Fruit fly (Drosophila melanogaster) whole organism, embryonic: ENCODE measurements around the gene CG43218.

Experiments
- Asciz ChIP-seq: fragments of 200-800 bp; sonication (Bioruptor generic); optimal IDR thresholded peaks from 2 replicates; lab custom pipeline; 2017; ENCODE audit warnings: missing biosample characterization, mild to moderate bottlenecking, missing genetic modification characterization, missing genetic modification reagents
- Atf-2 ChIP-seq: fragments of 200-800 bp; sonication (Bioruptor generic); optimal IDR thresholded peaks from 2 replicates; lab custom pipeline; 2016; ENCODE audit warnings: missing biosample characterization, missing genetic modification characterization
- Bgb ChIP-seq: fragments of 200-800 bp; sonication (Bioruptor generic); IDR thresholded peaks from 2 replicates; pipeline ENCODE4 v1.3.6; 2022; ENCODE audit warnings: missing biosample characterization, missing genetic modification characterization; ENCODE audit not compliant: partially characterized antibody
- CG11398 ChIP-seq: fragments of 200-800 bp; sonication (Bioruptor generic); optimal IDR thresholded peaks from 2 replicates; lab custom pipeline; 2016; ENCODE audit warnings: missing biosample characterization, missing genetic modification characterization
- CG11504 ChIP-seq: fragments of 200-800 bp; sonication (Bioruptor generic); optimal IDR thresholded peaks from 3 replicates; lab custom pipeline; 2019; ENCODE audit warnings: missing biosample characterization, mild to moderate bottlenecking, missing genetic modification characterization, moderate library complexity
- CG13287 ChIP-seq: fragments of 200-800 bp; sonication (Bioruptor generic); IDR thresholded peaks from 2 replicates; pipeline ENCODE4 v1.3.6; 2022; ENCODE audit warnings: missing biosample characterization, missing genetic modification characterization; ENCODE audit not compliant: partially characterized antibody
- CG15269 ChIP-seq: fragments of 200-800 bp; sonication (Bioruptor generic); optimal IDR thresholded peaks from 2 replicates; lab custom pipeline; 2018; ENCODE audit warnings: missing biosample characterization, mild to moderate bottlenecking, missing genetic modification characterization, moderate library complexity
- CG15479 ChIP-seq: fragments of 200-800 bp; sonication (Bioruptor generic); optimal IDR thresholded peaks from 3 replicates; lab custom pipeline; 2019; ENCODE audit warnings: missing biosample characterization, mild to moderate bottlenecking, missing genetic modification characterization, moderate library complexity
- CG1602 ChIP-seq: fragments of 200-800 bp; sonication (Bioruptor generic); optimal IDR thresholded peaks from 3 replicates; lab custom pipeline; 2016; ENCODE audit warnings: missing biosample characterization, missing genetic modification characterization
- CG1603 ChIP-seq: fragments of 200-800 bp; sonication (Bioruptor generic); optimal IDR thresholded peaks from 2 replicates; lab custom pipeline; 2019; ENCODE audit warnings: missing biosample characterization, mild to moderate bottlenecking, missing genetic modification characterization, moderate library complexity
- CG17385 ChIP-seq: fragments of 200-800 bp; sonication (Bioruptor generic); optimal IDR thresholded peaks from 3 replicates; lab custom pipeline; 2018; ENCODE audit warnings: missing biosample characterization, mild to moderate bottlenecking, missing genetic modification characterization
- CG17568 ChIP-seq: fragments of 200-800 bp; sonication (Bioruptor generic); optimal IDR thresholded peaks from 2 replicates; lab custom pipeline; 2018; ENCODE audit warnings: missing biosample characterization, mild to moderate bottlenecking, missing genetic modification characterization, moderate library complexity
- CG2199 ChIP-seq: fragments of 200-800 bp; sonication (Bioruptor generic); IDR thresholded peaks from 3 replicates; pipeline ENCODE4 v1.3.6; 2022; ENCODE audit warnings: missing biosample characterization, missing genetic modification characterization
- CG4360 ChIP-seq: fragments of 200-800 bp; sonication (Bioruptor generic); IDR thresholded peaks from 2 replicates; pipeline ENCODE4 v1.3.6; 2022; ENCODE audit warnings: missing biosample characterization, missing genetic modification characterization
- CG4854 ChIP-seq: fragments of 200-800 bp; sonication (Bioruptor generic); optimal IDR thresholded peaks from 2 replicates; lab custom pipeline; 2016; ENCODE audit warnings: missing biosample characterization, missing genetic modification characterization, inconsistent platforms
- CG6765 ChIP-seq: fragments of 200-800 bp; sonication (Bioruptor generic); optimal IDR thresholded peaks from 3 replicates; lab custom pipeline; 2017; ENCODE audit warnings: missing biosample characterization, mild to moderate bottlenecking, missing genetic modification characterization
- CG7271 ChIP-seq: fragments of 200-800 bp; sonication (Bioruptor generic); optimal IDR thresholded peaks from 2 replicates; lab custom pipeline; 2018; ENCODE audit warnings: missing biosample characterization, mild to moderate bottlenecking, missing genetic modification characterization, moderate library complexity
- CG9609 ChIP-seq: fragments of 200-800 bp; sonication (Bioruptor generic); optimal IDR thresholded peaks from 3 replicates; lab custom pipeline; 2016; ENCODE audit warnings: missing biosample characterization, missing genetic modification characterization
- CTCF ChIP-seq: fragments of 200-800 bp; sonication (Bioruptor generic); optimal IDR thresholded peaks from 2 replicates; lab custom pipeline; 2017; ENCODE audit warnings: missing biosample characterization, mild to moderate bottlenecking, missing genetic modification characterization, moderate library complexity
- Camta ChIP-seq: fragments of 200-800 bp; sonication (Bioruptor generic); optimal IDR thresholded peaks from 2 replicates; lab custom pipeline; 2016; ENCODE audit warnings: missing biosample characterization, missing genetic modification characterization
- CoRest ChIP-seq: fragments of 200-800 bp; sonication (Bioruptor generic); optimal IDR thresholded peaks from 3 replicates; lab custom pipeline; 2018; ENCODE audit warnings: missing biosample characterization, mild to moderate bottlenecking, missing genetic modification characterization, moderate library complexity
- D19B ChIP-seq: fragments of 200-800 bp; sonication (Bioruptor generic); optimal IDR thresholded peaks from 2 replicates; lab custom pipeline; 2017; ENCODE audit warnings: missing biosample characterization, mild to moderate bottlenecking, missing genetic modification characterization
- Dbx ChIP-seq: fragments of 200-800 bp; sonication (Bioruptor generic); IDR thresholded peaks from 3 replicates; pipeline ENCODE4 v1.3.6; 2022; ENCODE audit warnings: missing biosample characterization, missing genetic modification characterization
- HmgZ ChIP-seq: fragments of 200-800 bp; sonication (Bioruptor generic); optimal IDR thresholded peaks from 2 replicates; lab custom pipeline; 2018; ENCODE audit warnings: missing biosample characterization, mild to moderate bottlenecking, missing genetic modification characterization
- Hr78 ChIP-seq, 2 experiments: fragments of 200-800 bp in 1 of 2; fragments of >200 bp in 1 of 2; sonication (Bioruptor generic) in 1 of 2; optimal IDR thresholded peaks; 2 replicates each; lab custom pipeline; 2017 to 2019; ENCODE audit warnings: missing biosample characterization in 2 of 2, missing genetic modification characterization in 2 of 2, mild to moderate bottlenecking in 1 of 2, moderate library complexity in 1 of 2
- Mad ChIP-seq: fragments of 200-800 bp; sonication (Bioruptor generic); optimal IDR thresholded peaks from 2 replicates; lab custom pipeline; 2016; ENCODE audit warnings: missing biosample characterization, missing genetic modification characterization
- Med ChIP-seq: fragments of 200-800 bp; sonication (Bioruptor generic); peaks from one replicate; lab custom pipeline; 2016; ENCODE audit warnings: missing biosample characterization, missing genetic modification characterization, mild to moderate bottlenecking, inconsistent platforms, moderate library complexity
- Mrtf ChIP-seq: fragments of 200-800 bp; sonication (Bioruptor generic); IDR thresholded peaks from 3 replicates; pipeline ENCODE4 v1.3.6; 2022; ENCODE audit warnings: missing biosample characterization, missing genetic modification characterization
- Oaz ChIP-seq: fragments of 200-800 bp; sonication (Bioruptor generic); IDR thresholded peaks from 2 replicates; pipeline ENCODE4 v1.3.6; 2022; ENCODE audit warnings: missing biosample characterization, missing genetic modification characterization
- Stat92E ChIP-seq, 3 experiments: fragments of >200 bp in 2 of 3; fragments of 200-800 bp in 1 of 3; sonication (Bioruptor generic) in 1 of 3; optimal IDR thresholded peaks; 2 replicates each; lab custom pipeline; 2017 to 2019; ENCODE audit warnings: missing biosample characterization in 3 of 3, missing genetic modification characterization in 3 of 3, mild to moderate bottlenecking in 1 of 3, moderate library complexity in 1 of 3
- amos ChIP-seq: fragments of 200-800 bp; sonication (Bioruptor generic); IDR thresholded peaks from 2 replicates; pipeline ENCODE4 v1.3.6; 2022; ENCODE audit warnings: missing biosample characterization, missing genetic modification characterization; ENCODE audit not compliant: partially characterized antibody
- aop ChIP-seq: fragments of 200-800 bp; sonication (Bioruptor generic); IDR thresholded peaks from 2 replicates; pipeline ENCODE4 v1.3.6; 2022; ENCODE audit warnings: missing biosample characterization, missing genetic modification characterization
- bcd ChIP-seq: fragments of 200-800 bp; sonication (Bioruptor generic); optimal IDR thresholded peaks from 2 replicates; lab custom pipeline; 2017; ENCODE audit warnings: missing biosample characterization, mild to moderate bottlenecking, missing genetic modification characterization
- ems ChIP-seq: fragments of 200-800 bp; sonication (Bioruptor generic); optimal IDR thresholded peaks from 3 replicates; lab custom pipeline; 2016; ENCODE audit warnings: missing biosample characterization, missing genetic modification characterization
- exex ChIP-seq: fragments of 200-800 bp; sonication (Bioruptor generic); optimal IDR thresholded peaks from 4 replicates; lab custom pipeline; 2018; ENCODE audit warnings: missing biosample characterization, mild to moderate bottlenecking, missing genetic modification characterization, moderate library complexity
- fd96Cb ChIP-seq: fragments of 200-800 bp; sonication (Bioruptor generic); optimal IDR thresholded peaks from 2 replicates; lab custom pipeline; 2018; ENCODE audit warnings: missing biosample characterization, mild to moderate bottlenecking, missing genetic modification characterization, moderate library complexity
- fru ChIP-seq: fragments of >200 bp; optimal IDR thresholded peaks from 2 replicates; lab custom pipeline; 2017
- grn ChIP-seq: fragments of 200-800 bp; sonication (Bioruptor generic); optimal IDR thresholded peaks from 3 replicates; lab custom pipeline; 2017; ENCODE audit warnings: missing biosample characterization, missing genetic modification characterization
- ham ChIP-seq: fragments of 200-800 bp; sonication (Bioruptor generic); IDR thresholded peaks from 2 replicates; pipeline ENCODE4 v1.3.6; 2022; ENCODE audit warnings: missing biosample characterization, missing genetic modification characterization
- kay ChIP-seq: fragments of 200-800 bp; sonication (Bioruptor generic); optimal IDR thresholded peaks from 2 replicates; lab custom pipeline; 2016; ENCODE audit warnings: missing biosample characterization, missing genetic modification characterization
- p53 ChIP-seq: fragments of 200-800 bp; sonication (Bioruptor generic); optimal IDR thresholded peaks from 2 replicates; lab custom pipeline; 2016; ENCODE audit warnings: missing biosample characterization, missing genetic modification characterization
- pan ChIP-seq, 4 experiments: fragments of >200 bp in 3 of 4; fragments of 200-800 bp in 1 of 4; sonication (Bioruptor generic) in 1 of 4; optimal IDR thresholded peaks in 3 of 4; IDR thresholded peaks in 1 of 4; 2 replicates each; pipeline versions ENCODE4 v1.3.6 to Lab custom; 2017 to 2022; ENCODE audit warnings: missing biosample characterization in 2 of 4, missing genetic modification characterization in 2 of 4, mixed read lengths in 1 of 4
- sens ChIP-seq: fragments of 200-800 bp; sonication (Bioruptor generic); peaks from one replicate; lab custom pipeline; 2016; ENCODE audit warnings: missing biosample characterization, missing genetic modification characterization
- seq ChIP-seq: fragments of 200-800 bp; sonication (Bioruptor generic); IDR thresholded peaks from 2 replicates; pipeline ENCODE4 v1.3.6; 2022; ENCODE audit warnings: missing biosample characterization, missing genetic modification characterization
- so ChIP-seq: fragments of 200-800 bp; sonication (Bioruptor generic); IDR thresholded peaks from 3 replicates; pipeline ENCODE4 v1.3.6; 2022; ENCODE audit warnings: missing biosample characterization, missing genetic modification characterization
- stwl ChIP-seq: fragments of 200-800 bp; sonication (Bioruptor generic); optimal IDR thresholded peaks from 3 replicates; lab custom pipeline; 2018; ENCODE audit warnings: missing biosample characterization, mild to moderate bottlenecking, missing genetic modification characterization, moderate library complexity
- vvl ChIP-seq: fragments of 200-800 bp; sonication (Bioruptor generic); IDR thresholded peaks from 2 replicates; pipeline ENCODE4 v1.3.6; 2022; ENCODE audit warnings: missing biosample characterization, missing genetic modification characterization

Gene CG43218

DNA sequence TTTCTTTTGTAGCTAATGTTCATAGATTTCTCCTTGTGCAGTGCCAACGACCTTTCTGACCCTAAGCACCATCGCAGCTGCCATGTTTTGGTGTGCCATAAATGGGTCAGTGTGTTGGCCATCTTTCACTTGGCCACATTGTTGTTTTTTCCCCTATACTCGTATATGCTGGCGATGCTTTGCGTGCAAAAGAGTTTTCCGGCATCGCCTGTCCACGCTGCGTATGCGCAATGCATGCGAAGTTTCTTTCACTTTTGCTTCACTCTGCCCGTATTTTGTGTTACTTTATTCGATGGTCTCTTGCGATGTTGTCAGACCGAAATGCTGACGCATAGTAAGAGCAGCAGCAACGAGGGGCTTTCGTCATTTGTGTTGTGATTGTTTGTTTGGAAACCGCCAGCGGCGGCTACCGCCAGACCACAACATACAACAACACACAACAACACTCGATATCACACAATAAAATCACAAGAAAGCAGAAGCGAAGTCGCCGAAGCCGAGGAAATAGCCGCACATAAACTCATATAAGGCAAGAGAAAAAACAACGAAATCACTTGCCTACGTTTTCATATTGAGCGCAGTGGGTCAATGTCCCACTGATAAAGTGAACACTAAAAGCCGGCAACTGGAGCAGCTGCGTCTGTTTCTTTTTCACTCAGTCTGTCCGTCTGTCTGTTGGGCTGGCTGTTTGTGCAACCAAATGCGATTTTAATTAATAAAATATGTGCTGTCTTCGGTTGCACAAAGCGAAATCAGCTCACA, 3.8 kb downstream of the CG43218 start (continued):
- no peak for TF ChIP-seq CG7271 (tag; lab: Kevin White, UChicago)
- no peak for TF ChIP-seq Atf-2
- TF ChIP-seq Mad (GFP tag; lab: Kevin White, UChicago) = no peak
- TF ChIP-seq, all 482 proteins: peak for 26

DNA sequence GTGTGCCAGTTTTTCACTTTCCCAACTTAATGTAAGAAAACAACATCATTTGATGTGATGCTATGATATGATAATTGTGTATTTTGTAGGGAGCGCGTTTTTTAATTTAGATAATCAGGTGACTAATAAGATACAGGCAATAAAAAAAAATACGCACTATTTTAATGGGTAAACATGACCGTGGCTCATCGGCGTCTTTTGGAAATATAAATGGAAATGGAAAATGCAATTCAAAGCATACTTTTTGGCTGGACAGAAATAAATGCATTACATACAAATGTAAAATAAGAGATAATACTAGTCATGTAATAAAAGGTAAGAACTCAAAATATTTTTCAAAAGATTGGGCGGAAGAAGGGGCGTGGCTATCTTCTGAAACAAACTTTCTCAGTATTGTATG, 4.6 kb downstream of the CG43218 start:
- TF ChIP-seq kay (GFP tag; lab: Kevin White, UChicago) (peak; percentile 43), p53 (GFP tag; lab: Kevin White, UChicago) (no peak), CG13287 (GFP tag; lab: Robert Waterston, UW) (peak; percentile 28; the same call in 1 of the 2 replicates), stwl (tag; lab: Kevin White, UChicago) (peak; percentile 21), CG15269 (tag; lab: Kevin White, UChicago) (peak; percentile 11), Oaz (GFP tag; lab: Robert Waterston, UW) (no peak), CoRest (tag; lab: Kevin White, UChicago) (no peak), vvl (GFP tag; lab: Robert Waterston, UW) (peak; percentile 55; the same call in 1 of the 2 replicates), grn (peak; percentile 41), CTCF (GFP tag; lab: Kevin White, UChicago) (peak; percentile 72), sens (GFP tag; lab: Kevin White, UChicago) (peak; percentile 74), Asciz (GFP tag; lab: Kevin White, UChicago) (peak; percentile 12), Bgb (GFP tag; lab: Robert Waterston, UW) (peak; percentile 45), D19B (GFP tag; lab: Kevin White, UChicago) (peak; percentile 33), CG6765 (peak; percentile 31), bcd (no peak), CG17568 (no peak), fd96Cb (no peak), Dbx (GFP tag; lab: Robert Waterston, UW) (0 out of 3 replicates have a peak, but pooled peaks have one; percentile 7), aop (GFP tag; lab: Robert Waterston, UW) (no peak), exex (tag; lab: Kevin White, UChicago) (peak; percentile 34), amos (GFP tag; lab: Robert Waterston, UW) (peak; percentile 38; the same call in 1 of the 2 replicates), Med (peak; percentile 17), CG1603 (tag; lab: Kevin White, UChicago) (no peak), Stat92E (GFP tag; optimal IDR thresholded peaks at IDR 0.05; lab: Kevin White, UChicago) (no peak), HmgZ (tag; lab: Kevin White, UChicago) (peak; percentile 20), CG2199 (peak; percentile 57; the same call in 2 of the 3 replicates)

DNA sequence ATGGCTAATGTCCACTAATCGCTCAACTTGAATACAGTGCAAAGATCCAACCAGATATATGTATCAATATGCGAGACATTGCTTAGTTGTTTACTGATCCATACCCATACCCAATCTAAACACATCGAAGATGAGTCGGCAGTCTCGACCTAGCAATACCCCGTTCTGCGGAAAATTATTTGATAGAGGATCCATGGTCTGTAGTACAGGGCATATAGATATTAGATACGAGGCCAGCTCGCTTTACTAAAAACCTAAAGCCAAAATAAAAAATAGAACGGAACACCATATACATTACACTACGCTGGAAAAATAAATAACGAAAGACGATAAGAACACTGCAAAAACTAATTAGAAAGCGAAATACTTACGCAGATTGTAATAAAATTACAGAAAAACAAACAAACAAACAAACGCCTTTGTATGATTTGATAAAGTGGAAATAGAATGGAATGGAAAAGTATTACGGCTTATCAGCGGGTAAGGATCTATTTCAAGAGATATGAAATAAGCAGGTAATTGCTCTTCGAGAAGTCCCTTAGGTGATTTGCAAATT, 8.4 kb downstream of the CG43218 start:
- TF ChIP-seq CG11398 = no peak
- TF ChIP-seq CG1602 (GFP tag; lab: Kevin White, UChicago) = no peak
- TF ChIP-seq CG9609 (GFP tag; lab: Kevin White, UChicago) = no peak
- TF ChIP-seq CG11504 = no peak
- TF ChIP-seq CG4360 = no peak
- TF ChIP-seq sens (GFP tag; lab: Kevin White, UChicago) = peak; percentile 20
- TF ChIP-seq CG15479 = peak; percentile 82
- no peak for TF ChIP-seq CG4854
- TF ChIP-seq Hr78 (GFP tag; optimal IDR thresholded peaks at IDR 0.05; lab: Kevin White, UChicago) = no peak
- TF ChIP-seq fru (lab: Kevin White, UChicago) = no peak
- no peak for TF ChIP-seq exex (tag; lab: Kevin White, UChicago)
- TF ChIP-seq CG17385 (GFP tag; lab: Kevin White, UChicago) = no peak
- no peak for TF ChIP-seq Mrtf
- no peak for TF ChIP-seq pan (optimal IDR thresholded peaks at IDR 0.05; lab: Kevin White, UChicago)
- TF ChIP-seq pan (GFP tag; optimal IDR thresholded peaks at IDR 0.05 in 1 of 2, IDR thresholded peaks at IDR 0.05 in 1 of 2) = no peak
- no peak for TF ChIP-seq seq (GFP tag; lab: Robert Waterston, UW)
- TF ChIP-seq Camta (GFP tag; lab: Kevin White, UChicago) = no peak
- no peak for TF ChIP-seq so (GFP tag; lab: Robert Waterston, UW)
- no peak for TF ChIP-seq ham (GFP tag; lab: Robert Waterston, UW)
- TF ChIP-seq ems = no peak
